Worm (Caenorhabditis elegans): ENCODE data around the gene cest-25.

DNA sequence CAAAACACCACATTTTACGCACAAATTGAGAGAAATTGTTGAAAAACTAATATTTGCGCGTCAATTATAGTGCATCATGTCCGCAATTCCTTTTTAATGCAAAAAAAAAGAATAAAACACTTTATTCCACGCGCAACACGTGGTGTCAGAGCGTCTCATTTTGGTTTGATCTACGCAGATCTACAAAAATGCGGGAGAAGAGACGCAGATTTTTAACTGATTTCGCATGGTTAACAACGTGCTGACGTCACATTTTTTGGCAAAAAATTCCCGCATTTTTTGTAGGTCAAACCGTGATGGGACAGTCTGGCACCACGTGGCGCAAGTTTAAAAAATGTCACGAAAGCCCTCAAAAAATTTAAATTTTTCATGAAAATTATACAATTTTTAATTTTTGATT is 29.1 kb downstream of the cest-25 start:
- TF ChIP-seq nhr-11 (tag; optimal IDR thresholded peaks at IDR 0.05) (no peak), unc-62 (GFP tag; optimal IDR thresholded peaks at IDR 0.05) (no peak)

Data from whole organism, L3 larva.